Worm (Caenorhabditis elegans): Measurements from ENCODE around the gene T05A8.11.
A peak's percentile ranks its signal among the peaks of the same experiment; 100 is the strongest.

ce11 chrII:2736938-2737337, 11.5 kb upstream of the T05A8.11 start:
- no peak for TF ChIP-seq ceh-100 (GFP tag; IDR thresholded peaks at IDR 0.05)
- no peak for TF ChIP-seq F52B5.7 (tag; optimal IDR thresholded peaks at IDR 0.05)
- no peak for TF ChIP-seq ekl-4 (GFP tag; IDR thresholded peaks at IDR 0.05)
- TF ChIP-seq unc-62 (GFP tag; optimal IDR thresholded peaks at IDR 0.05) = no peak
- no peak for TF ChIP-seq athp-1 (tag; optimal IDR thresholded peaks at IDR 0.05)
- TF ChIP-seq sptf-2 (GFP tag; optimal IDR thresholded peaks at IDR 0.05) = peak; percentile 14
- no peak for TF ChIP-seq mel-28 (tag; optimal IDR thresholded peaks at IDR 0.05; ENCODE audit: borderline replicate concordance)
- TF ChIP-seq B0019.2 (GFP tag; conservative IDR thresholded peaks at IDR 0.05) = no peak
- no peak for TF ChIP-seq nhr-179 (tag; optimal IDR thresholded peaks at IDR 0.05)
